Worm (Caenorhabditis elegans) whole organism, late embryonic: ENCODE data around the gene R05D3.12.

ENCODE experiments used
- ceh-34 ChIP-seq: sonication (generic microtip); optimal IDR thresholded peaks from 2 replicates; lab custom pipeline; 2016; ENCODE audit warnings: mild to moderate bottlenecking, missing genetic modification characterization, missing compliant biosample characterization
- mec-3 ChIP-seq: sonication (generic microtip); optimal IDR thresholded peaks from 2 replicates; lab custom pipeline; 2016; ENCODE audit warnings: borderline replicate concordance, missing genetic modification characterization, missing compliant biosample characterization
- pqm-1 ChIP-seq: sonication (generic microtip); optimal IDR thresholded peaks from 2 replicates; lab custom pipeline; 2016; ENCODE audit warnings: missing genetic modification characterization, missing compliant biosample characterization

- no peak for TF ChIP-seq pqm-1 (tag; lab: Kevin White, UChicago)
- no peak for TF ChIP-seq ceh-34 (tag; lab: Kevin White, UChicago)
- TF ChIP-seq mec-3 (tag; lab: Kevin White, UChicago): no peak
Observed at ce11 chrIII:8389539-8389938, 8.8 kb downstream of the R05D3.12 start, which contains the start of gene ZK353.4.
